Worm (Caenorhabditis elegans): Measurements from ENCODE around the gene Y38H6C.15.

Y38H6C.15 gene

ce11 chrV:20580511-20581040, 44.5 kb upstream of the Y38H6C.15 start, which contains the start of gene F26F2.7 (continued):
- peak; percentile 76 for TF ChIP-seq hlh-30 (tag; optimal IDR thresholded peaks at IDR 0.05; ENCODE audit: insufficient read depth)
- no peak for TF ChIP-seq dve-1 (tag; optimal IDR thresholded peaks at IDR 0.05)

- no peak for TF ChIP-seq hlh-13 (GFP tag; optimal IDR thresholded peaks at IDR 0.05)
- no peak for TF ChIP-seq zip-5 (tag; optimal IDR thresholded peaks at IDR 0.05)
- no peak for TF ChIP-seq pha-4 (tag; optimal IDR thresholded peaks at IDR 0.05)
- no peak for TF ChIP-seq dmd-4 (tag; optimal IDR thresholded peaks at IDR 0.05; ENCODE audit: borderline replicate concordance)
- TF ChIP-seq K09A11.1 (tag; optimal IDR thresholded peaks at IDR 0.05; ENCODE audit: insufficient read depth), result no peak
These were observed 43.4 kb upstream of the Y38H6C.15 start, which contains the start of gene F26F2.8 for ce11 chrV:20579534-20579933. F26F2.8 (plus strand) TSS chrV:20579546.

- TF ChIP-seq sox-4 (tag; optimal IDR thresholded peaks at IDR 0.05) (no peak), nfya-1 (tag; optimal IDR thresholded peaks at IDR 0.05) (no peak), pha-4 (tag; optimal IDR thresholded peaks at IDR 0.05) (no peak), ceh-22 (tag; optimal IDR thresholded peaks at IDR 0.05) (no peak), fkh-10 (GFP tag; optimal IDR thresholded peaks at IDR 0.05) (no peak), tbx-7 (tag; optimal IDR thresholded peaks at IDR 0.05) (no peak), K02D7.2 (tag; optimal IDR thresholded peaks at IDR 0.05) (no peak), dmd-4 (tag; optimal IDR thresholded peaks at IDR 0.05; ENCODE audit: borderline replicate concordance) (no peak), pax-1 (tag; optimal IDR thresholded peaks at IDR 0.05) (no peak), dve-1 (tag; optimal IDR thresholded peaks at IDR 0.05) (no peak), ceh-6 (GFP tag; optimal IDR thresholded peaks at IDR 0.05) (no peak), hlh-6 (tag; optimal IDR thresholded peaks at IDR 0.05) (no peak), che-1 (tag; optimal IDR thresholded peaks at IDR 0.05) (no peak), hlh-8 (tag; optimal IDR thresholded peaks at IDR 0.05) (no peak), ref-2 (tag; optimal IDR thresholded peaks at IDR 0.05) (no peak), mec-3 (tag; optimal IDR thresholded peaks at IDR 0.05; ENCODE audit: borderline replicate concordance) (no peak), C38D4.7 (GFP tag; optimal IDR thresholded peaks at IDR 0.05) (no peak), ceh-18 (tag; optimal IDR thresholded peaks at IDR 0.05) (no peak)
These were observed 38.8 kb upstream of the Y38H6C.15 start for ce11 chrV:20574872-20575271.

ce11 chrV:20574314-20574713, 38.2 kb upstream of the Y38H6C.15 start, which contains the start of gene clec-263:
clec-263 (plus strand) TSS chrV:20574614.
- TF ChIP-seq lin-11 (tag; optimal IDR thresholded peaks at IDR 0.05) (no peak), pag-3 (tag; optimal IDR thresholded peaks at IDR 0.05; ENCODE audit: borderline replicate concordance) (no peak), pros-1 (tag; optimal IDR thresholded peaks at IDR 0.05) (no peak), eyg-1 (tag; optimal IDR thresholded peaks at IDR 0.05) (no peak), ceh-2 (tag; optimal IDR thresholded peaks at IDR 0.05) (no peak), che-1 (tag; optimal IDR thresholded peaks at IDR 0.05) (no peak), unc-42 (tag; optimal IDR thresholded peaks at IDR 0.05) (no peak), pax-1 (tag; optimal IDR thresholded peaks at IDR 0.05) (no peak), rnt-1 (tag; optimal IDR thresholded peaks at IDR 0.05) (no peak), fax-1 (tag; optimal IDR thresholded peaks at IDR 0.05) (no peak), ama-1 (optimal IDR thresholded peaks at IDR 0.05) (no peak), nhr-11 (tag; optimal IDR thresholded peaks at IDR 0.05) (no peak), K09A11.1 (tag; optimal IDR thresholded peaks at IDR 0.05; ENCODE audit: insufficient read depth) (no peak), madf-2 (tag; optimal IDR thresholded peaks at IDR 0.05) (no peak), unc-3 (GFP tag; conservative IDR thresholded peaks at IDR 0.05) (no peak), unc-3 (tag; optimal IDR thresholded peaks at IDR 0.05) (no peak), tbx-7 (tag; optimal IDR thresholded peaks at IDR 0.05) (no peak), fkh-6 (tag; optimal IDR thresholded peaks at IDR 0.05) (no peak), sox-2 (GFP tag; IDR thresholded peaks at IDR 0.05) (no peak)
